Worm (Caenorhabditis elegans) whole organism, L4 larva: ENCODE measurements around the gene C29H12.2.

ENCODE experiments used
- F26F4.8 ChIP-seq: fragments of 200-800 bp; sonication (Bioruptor generic); conservative IDR thresholded peaks from 2 replicates; pipeline ENCODE4 v1.3.6; 2022; ENCODE audit warnings: missing genetic modification characterization, missing compliant biosample characterization
- F44E2.7 ChIP-seq: fragments of 200-800 bp; sonication (Bioruptor generic); IDR thresholded peaks from 2 replicates; pipeline ENCODE4 v2.1.2; 2022; ENCODE audit warnings: missing genetic modification characterization, missing compliant biosample characterization
- F49E8.2 ChIP-seq: sonication (generic microtip); optimal IDR thresholded peaks from 2 replicates; lab custom pipeline; 2016; ENCODE audit warnings: missing compliant biosample characterization, mild to moderate bottlenecking, missing genetic modification characterization, borderline replicate concordance
- R02D3.7 ChIP-seq: fragments of 150-350 bp; sonication (generic microtip); optimal IDR thresholded peaks from 3 replicates; lab custom pipeline; 2014; ENCODE audit warnings: missing biosample characterization, missing genetic modification characterization
- T20F7.1 ChIP-seq: fragments of 200-800 bp; sonication (Bioruptor generic); optimal IDR thresholded peaks from 2 replicates; lab custom pipeline; 2018; ENCODE audit warnings: mild to moderate bottlenecking, missing genetic modification characterization, missing compliant biosample characterization
- Y105C5A.15 ChIP-seq: fragments of 200-800 bp; sonication (Bioruptor generic); IDR thresholded peaks from 2 replicates; pipeline ENCODE4 v1.3.6; 2022; ENCODE audit warnings: missing genetic modification characterization, missing compliant biosample characterization
- Y75B8A.6 ChIP-seq: fragments of 200-800 bp; sonication (Bioruptor generic); IDR thresholded peaks from 2 replicates; pipeline ENCODE4 v1.3.6; 2022; ENCODE audit warnings: missing genetic modification reagents, missing genetic modification characterization, missing compliant biosample characterization
- ZK337.2 ChIP-seq: fragments of 200-800 bp; sonication (Bioruptor generic); IDR thresholded peaks from 2 replicates; pipeline ENCODE4 v1.3.6; 2022; ENCODE audit warnings: missing genetic modification reagents, missing genetic modification characterization, missing compliant biosample characterization
- arid-1 ChIP-seq: fragments of 200-800 bp; sonication (Bioruptor generic); conservative IDR thresholded peaks from 2 replicates; pipeline ENCODE4 v1.3.6; 2022; ENCODE audit warnings: missing genetic modification reagents, missing genetic modification characterization, missing compliant biosample characterization
- ceh-28 ChIP-seq: fragments of 150-350 bp; optimal IDR thresholded peaks from 2 replicates; lab custom pipeline; 2014; ENCODE audit warnings: missing biosample characterization, missing genetic modification reagents, missing genetic modification characterization
- ces-1 ChIP-seq: fragments of 150-350 bp; sonication (generic microtip); optimal IDR thresholded peaks from 4 replicates; lab custom pipeline; 2014; ENCODE audit warnings: missing biosample characterization, missing genetic modification reagents, missing genetic modification characterization
- ctbp-1 ChIP-seq: fragments of 200-800 bp; sonication (Bioruptor generic); IDR thresholded peaks from 2 replicates; pipeline ENCODE4 v1.3.6; 2022; ENCODE audit warnings: missing genetic modification reagents, missing genetic modification characterization, missing compliant biosample characterization
- daf-12 ChIP-seq: fragments of 150-350 bp; optimal IDR thresholded peaks from 2 replicates; lab custom pipeline; 2014; ENCODE audit warnings: missing biosample characterization, missing genetic modification reagents, missing genetic modification characterization
- daf-8 ChIP-seq: fragments of 200-800 bp; sonication (Bioruptor generic); IDR thresholded peaks from 2 replicates; pipeline ENCODE4 v1.3.6; 2022; ENCODE audit warnings: missing genetic modification characterization, missing compliant biosample characterization
- dmd-6 ChIP-seq: fragments of 200-800 bp; sonication (Bioruptor generic); IDR thresholded peaks from 2 replicates; pipeline ENCODE4 v1.3.6; 2022; ENCODE audit warnings: missing genetic modification reagents, missing genetic modification characterization, missing compliant biosample characterization
- dmd-8 ChIP-seq: fragments of 200-800 bp; sonication (Bioruptor generic); IDR thresholded peaks from 2 replicates; pipeline ENCODE4 v1.3.6; 2022; ENCODE audit warnings: missing genetic modification characterization, missing compliant biosample characterization
- duxl-1 ChIP-seq: sonication (generic microtip); optimal IDR thresholded peaks from 2 replicates; lab custom pipeline; 2016; ENCODE audit warnings: mild to moderate bottlenecking, missing genetic modification characterization, moderate library complexity, missing compliant biosample characterization; ENCODE audit not compliant: poor library complexity
- egl-27 ChIP-seq: sonication (generic microtip); optimal IDR thresholded peaks from 3 replicates; lab custom pipeline; 2017; ENCODE audit warnings: missing biosample characterization, missing genetic modification reagents, missing genetic modification characterization
- fkh-10 ChIP-seq: fragments of 150-350 bp; optimal IDR thresholded peaks from 2 replicates; lab custom pipeline; 2014; ENCODE audit warnings: missing biosample characterization, missing genetic modification reagents, missing genetic modification characterization
- fos-1 ChIP-seq: fragments of 150-350 bp; optimal IDR thresholded peaks from 2 replicates; lab custom pipeline; 2014; ENCODE audit warnings: missing biosample characterization, missing genetic modification characterization
- gei-8 ChIP-seq: fragments of 200-800 bp; sonication (Bioruptor generic); optimal IDR thresholded peaks from 2 replicates; lab custom pipeline; 2018; ENCODE audit warnings: mild to moderate bottlenecking, missing genetic modification characterization, missing compliant biosample characterization
- hlh-30 ChIP-seq: sonication (generic microtip); optimal IDR thresholded peaks from 2 replicates; lab custom pipeline; 2017; ENCODE audit warnings: antibody characterized with exemption, mild to moderate bottlenecking, missing genetic modification characterization, missing compliant biosample characterization; ENCODE audit not compliant: insufficient read depth
- hmg-1.1 ChIP-seq: fragments of 200-800 bp; sonication (Bioruptor generic); IDR thresholded peaks from 2 replicates; pipeline ENCODE4 v1.3.6; 2022; ENCODE audit warnings: missing genetic modification reagents, missing genetic modification characterization, missing compliant biosample characterization
- jun-1 ChIP-seq: fragments of 150-350 bp; optimal IDR thresholded peaks from 2 replicates; lab custom pipeline; 2014; ENCODE audit warnings: missing biosample characterization, missing genetic modification reagents, missing genetic modification characterization
- lin-15B ChIP-seq: fragments of 150-350 bp; sonication (generic microtip); optimal IDR thresholded peaks from 3 replicates; lab custom pipeline; 2014; ENCODE audit warnings: missing biosample characterization, missing genetic modification characterization
- lin-38 ChIP-seq: fragments of 200-800 bp; sonication (Bioruptor generic); IDR thresholded peaks from 2 replicates; pipeline ENCODE4 v1.3.6; 2022; ENCODE audit warnings: missing genetic modification reagents, missing genetic modification characterization, missing compliant biosample characterization
- mdl-1 ChIP-seq, 2 experiments: fragments of 150-350 bp in 1 of 2; sonication (generic microtip) in 1 of 2; optimal IDR thresholded peaks; 2 replicates each; lab custom pipeline; 2014 to 2017; ENCODE audit warnings: missing biosample characterization in 2 of 2, missing genetic modification characterization in 2 of 2
- mdt-29 ChIP-seq: fragments of 200-800 bp; sonication (Bioruptor generic); IDR thresholded peaks from 2 replicates; pipeline ENCODE4 v1.3.6; 2022; ENCODE audit warnings: missing genetic modification reagents, missing genetic modification characterization, missing compliant biosample characterization
- mep-1 ChIP-seq: fragments of 150-350 bp; sonication (generic microtip); optimal IDR thresholded peaks from 3 replicates; lab custom pipeline; 2014; ENCODE audit warnings: missing biosample characterization, missing genetic modification characterization
- mes-2 ChIP-seq: sonication (generic microtip); optimal IDR thresholded peaks from 2 replicates; lab custom pipeline; 2016; ENCODE audit warnings: missing genotype, mild to moderate bottlenecking, missing genetic modification characterization, missing compliant biosample characterization; ENCODE audit not compliant: poor library complexity, severe bottlenecking
- nhr-10 ChIP-seq: fragments of 150-350 bp; optimal IDR thresholded peaks from 2 replicates; lab custom pipeline; 2014; ENCODE audit warnings: missing biosample characterization, missing genetic modification characterization
- nhr-41 ChIP-seq: fragments of 200-800 bp; sonication (Bioruptor generic); IDR thresholded peaks from 2 replicates; pipeline ENCODE4 v1.3.6; 2022; ENCODE audit warnings: missing genetic modification reagents, missing genetic modification characterization, missing compliant biosample characterization
- nhr-48 ChIP-seq: sonication (generic microtip); optimal IDR thresholded peaks from 2 replicates; lab custom pipeline; 2016; ENCODE audit warnings: mild to moderate bottlenecking, missing genetic modification characterization, missing compliant biosample characterization
- nhr-77 ChIP-seq: fragments of 150-350 bp; optimal IDR thresholded peaks from 2 replicates; lab custom pipeline; 2014; ENCODE audit warnings: missing biosample characterization, missing genetic modification characterization
- pha-4 ChIP-seq, 2 experiments: fragments of 150-350 bp in 1 of 2; fragments of 200-800 bp in 1 of 2; sonication (Bioruptor generic) in 1 of 2; IDR thresholded peaks in 1 of 2; optimal IDR thresholded peaks in 1 of 2; 2 replicates each; pipeline versions ENCODE4 v1.3.6 to Lab custom; 2014 to 2022; ENCODE audit warnings: missing genetic modification characterization in 2 of 2, missing genetic modification reagents in 2 of 2, missing biosample characterization in 1 of 2, missing compliant biosample characterization in 1 of 2
- php-3 ChIP-seq: fragments of 200-800 bp; sonication (Bioruptor generic); IDR thresholded peaks from 2 replicates; pipeline ENCODE4 v1.3.6; 2022; ENCODE audit warnings: missing genetic modification reagents, missing genetic modification characterization, missing compliant biosample characterization
- rbr-2 ChIP-seq: sonication (generic microtip); optimal IDR thresholded peaks from 2 replicates; lab custom pipeline; 2016; ENCODE audit warnings: missing genotype, missing genetic modification characterization, missing compliant biosample characterization
- saeg-2 ChIP-seq: fragments of 200-800 bp; sonication (Bioruptor generic); IDR thresholded peaks from 2 replicates; pipeline ENCODE4 v1.3.6; 2022; ENCODE audit warnings: missing genetic modification reagents, missing genetic modification characterization, missing compliant biosample characterization
- sdz-12 ChIP-seq: fragments of 200-800 bp; sonication (Bioruptor generic); optimal IDR thresholded peaks from 2 replicates; lab custom pipeline; 2018; ENCODE audit warnings: mild to moderate bottlenecking, missing genetic modification characterization, missing compliant biosample characterization
- set-16 ChIP-seq: fragments of 200-800 bp; sonication (Bioruptor generic); IDR thresholded peaks from 2 replicates; pipeline ENCODE4 v1.3.6; 2022; ENCODE audit warnings: missing genetic modification reagents, missing genetic modification characterization, missing compliant biosample characterization
- skn-1 ChIP-seq: fragments of 150-350 bp; optimal IDR thresholded peaks from 2 replicates; lab custom pipeline; 2014; ENCODE audit warnings: missing biosample characterization, missing genetic modification characterization
- snpc-1.2 ChIP-seq: fragments of 200-800 bp; sonication (Bioruptor generic); IDR thresholded peaks from 2 replicates; pipeline ENCODE4 v1.3.6; 2022; ENCODE audit warnings: missing genetic modification reagents, missing genetic modification characterization, missing compliant biosample characterization
- unc-39 ChIP-seq: sonication (generic microtip); optimal IDR thresholded peaks from 2 replicates; lab custom pipeline; 2017; ENCODE audit warnings: missing biosample characterization, missing genetic modification characterization
- unc-62 ChIP-seq, 3 experiments: fragments of 150-350 bp in 1 of 3; sonication (generic microtip); optimal IDR thresholded peaks in 2 of 3; peaks in 1 of 3; 1 replicate in 1 of 3; 2 replicates in 2 of 3; lab custom pipeline; 2014 to 2017; ENCODE audit warnings: missing biosample characterization in 3 of 3, missing genetic modification characterization in 3 of 3, missing genetic modification reagents in 3 of 3, missing genotype in 1 of 3
- zag-1 ChIP-seq: fragments of 150-350 bp; optimal IDR thresholded peaks from 2 replicates; lab custom pipeline; 2014; ENCODE audit warnings: missing biosample characterization, missing genetic modification characterization
- zfp-2 ChIP-seq: sonication (generic microtip); optimal IDR thresholded peaks from 2 replicates; lab custom pipeline; 2016; ENCODE audit warnings: mild to moderate bottlenecking, missing genetic modification characterization, missing compliant biosample characterization
- zip-11 ChIP-seq: fragments of 200-800 bp; sonication (Bioruptor generic); IDR thresholded peaks from 2 replicates; pipeline ENCODE4 v1.3.6; 2022; ENCODE audit warnings: missing genetic modification characterization, missing compliant biosample characterization
- ztf-11 ChIP-seq: fragments of 150-350 bp; optimal IDR thresholded peaks from 2 replicates; lab custom pipeline; 2014; ENCODE audit warnings: missing biosample characterization, missing genetic modification characterization

The C29H12.2 gene

ce11 chrII:6149434-6149833 lies 25.8 kb downstream of the C29H12.2 start (continued):
- TF ChIP-seq set-16 (no peak; the same call in 1 of the 2 replicates), jun-1 (no peak), lin-38 (no peak), ztf-11 (no peak), gei-8 (GFP tag; lab: Kevin White, UChicago) (no peak), sdz-12 (no peak), rbr-2 (peak; percentile 3), hlh-30 (tag; lab: Kevin White, UChicago) (no peak), fos-1 (tag; lab: Kevin White, UChicago) (no peak), egl-27 (tag; lab: Kevin White, UChicago) (no peak), mdt-29 (GFP tag; lab: Robert Waterston, UW) (no peak), snpc-1.2 (GFP tag; lab: Robert Waterston, UW) (no peak), duxl-1 (tag; lab: Kevin White, UChicago) (no peak), arid-1 (GFP tag; lab: Robert Waterston, UW) (no peak), dmd-8 (GFP tag; lab: Robert Waterston, UW) (no peak), mdl-1 (tag; optimal IDR thresholded peaks at IDR 0.05; lab: Kevin White, UChicago) (no peak), mes-2 (tag; lab: Kevin White, UChicago) (no peak), zag-1 (no peak), unc-39 (no peak), nhr-10 (tag; lab: Kevin White, UChicago) (no peak)

- TF ChIP-seq zip-11: no peak
- peak in 1 of 2 experiments; percentile 95 for TF ChIP-seq unc-62 (GFP tag; optimal IDR thresholded peaks at IDR 0.05 in 1 of 2; lab: Kevin White, UChicago)
- no peak for TF ChIP-seq unc-62 (tag; optimal IDR thresholded peaks at IDR 0.05; lab: Kevin White, UChicago)
Measured at ce11 chrII:6158111-6158510, 34.5 kb downstream of the C29H12.2 start.

- TF ChIP-seq F26F4.8 (GFP tag; lab: Robert Waterston, UW): no peak
- TF ChIP-seq saeg-2 (GFP tag; lab: Robert Waterston, UW): no peak
- no peak for TF ChIP-seq ceh-28
- TF ChIP-seq arid-1 (GFP tag; lab: Robert Waterston, UW): no peak
- no peak for TF ChIP-seq Y75B8A.6
- TF ChIP-seq zfp-2 (tag; lab: Kevin White, UChicago): no peak
- no peak for TF ChIP-seq fos-1 (tag; lab: Kevin White, UChicago)
- TF ChIP-seq nhr-48 (tag; lab: Kevin White, UChicago): no peak
- no peak for TF ChIP-seq daf-8 (GFP tag; lab: Robert Waterston, UW)
- no peak for TF ChIP-seq fkh-10
- no peak for TF ChIP-seq Y105C5A.15
- TF ChIP-seq pha-4 (GFP tag; IDR thresholded peaks at IDR 0.05; lab: Robert Waterston, UW): no peak
- TF ChIP-seq pha-4 (tag; optimal IDR thresholded peaks at IDR 0.05; lab: Kevin White, UChicago): no peak
- TF ChIP-seq ZK337.2: no peak
- no peak for TF ChIP-seq nhr-41 (GFP tag; lab: Robert Waterston, UW)
- no peak for TF ChIP-seq hmg-1.1
- TF ChIP-seq R02D3.7 (tag; lab: Kevin White, UChicago): no peak
- TF ChIP-seq unc-62 (GFP tag; optimal IDR thresholded peaks at IDR 0.05 in 1 of 2; lab: Kevin White, UChicago): no peak
- TF ChIP-seq unc-62 (tag; optimal IDR thresholded peaks at IDR 0.05; lab: Kevin White, UChicago): no peak
Measured at ce11 chrII:6160994-6161393, 37.4 kb downstream of the C29H12.2 start, which contains the start of gene exp-1. exp-1 (minus strand) TSS chrII:6161094.

- TF ChIP-seq php-3 (GFP tag; lab: Robert Waterston, UW) (no peak), lin-15B (tag; lab: Kevin White, UChicago) (no peak), ctbp-1 (no peak), dmd-6 (GFP tag; lab: Robert Waterston, UW) (no peak), daf-12 (no peak), skn-1 (no peak), gei-8 (GFP tag; lab: Kevin White, UChicago) (no peak), T20F7.1 (GFP tag; lab: Kevin White, UChicago) (no peak), F49E8.2 (tag; lab: Kevin White, UChicago) (no peak), rbr-2 (no peak), unc-39 (no peak), nhr-77 (tag; lab: Kevin White, UChicago) (no peak), F44E2.7 (no peak), ces-1 (GFP tag; lab: Kevin White, UChicago) (peak; percentile 20), mep-1 (tag; lab: Kevin White, UChicago) (no peak)
Measured at ce11 chrII:6165152-6165551, 41.5 kb downstream of the C29H12.2 start.
